Fruit fly (Drosophila melanogaster) whole organism, prepupa: ENCODE results near the gene Cwc25.

Experiments
- Blimp-1 ChIP-seq: fragments of 200-800 bp; sonication (Bioruptor generic); optimal IDR thresholded peaks from 3 replicates; lab custom pipeline; 2017; ENCODE audit warnings: missing biosample characterization, missing genetic modification characterization, mild to moderate bottlenecking, moderate library complexity, missing genetic modification reagents
- CG10669 ChIP-seq: fragments of 200-800 bp; sonication (Bioruptor generic); optimal IDR thresholded peaks from 3 replicates; lab custom pipeline; 2018; ENCODE audit warnings: missing biosample characterization, mild to moderate bottlenecking, missing genetic modification characterization, moderate library complexity
- CG11294 ChIP-seq: fragments of 200-800 bp; sonication (Bioruptor generic); IDR thresholded peaks from 2 replicates; pipeline ENCODE4 v1.3.6; 2022; ENCODE audit warnings: missing biosample characterization, missing genetic modification characterization
- CG11762 ChIP-seq: fragments of 200-800 bp; sonication (Bioruptor generic); optimal IDR thresholded peaks from 3 replicates; lab custom pipeline; 2016; ENCODE audit warnings: missing biosample characterization, missing genetic modification characterization; ENCODE audit not compliant: insufficient read depth
- CG15336 ChIP-seq: fragments of 200-800 bp; sonication (Bioruptor generic); IDR thresholded peaks from 2 replicates; pipeline ENCODE4 v1.3.6; 2022; ENCODE audit warnings: missing biosample characterization, missing genetic modification characterization
- CG1621 ChIP-seq: fragments of 200-800 bp; sonication (Bioruptor generic); optimal IDR thresholded peaks from 3 replicates; lab custom pipeline; 2018; ENCODE audit warnings: missing biosample characterization, mild to moderate bottlenecking, missing genetic modification characterization
- CG16779 ChIP-seq: fragments of 200-800 bp; sonication (Bioruptor generic); optimal IDR thresholded peaks from 3 replicates; lab custom pipeline; 2017; ENCODE audit warnings: missing biosample characterization, mild to moderate bottlenecking, missing genetic modification characterization
- CG3032 ChIP-seq: fragments of 200-800 bp; optimal IDR thresholded peaks from 2 replicates; lab custom pipeline; 2019; ENCODE audit warnings: missing biosample characterization, mild to moderate bottlenecking, missing genetic modification characterization, moderate library complexity
- CG32006 ChIP-seq: fragments of 200-800 bp; sonication (Bioruptor generic); optimal IDR thresholded peaks from 3 replicates; lab custom pipeline; 2017; ENCODE audit warnings: missing biosample characterization, mild to moderate bottlenecking, missing genetic modification characterization
- CG34406 ChIP-seq: fragments of 200-800 bp; sonication (Bioruptor generic); optimal IDR thresholded peaks from 3 replicates; lab custom pipeline; 2016; ENCODE audit warnings: missing biosample characterization, missing genetic modification characterization
- CG4318 ChIP-seq: fragments of 200-800 bp; sonication (Bioruptor generic); optimal IDR thresholded peaks from 3 replicates; lab custom pipeline; 2017; ENCODE audit warnings: missing biosample characterization, mild to moderate bottlenecking, missing genetic modification characterization
- CG6163 ChIP-seq: fragments of 200-800 bp; sonication (Bioruptor generic); IDR thresholded peaks from 3 replicates; pipeline ENCODE4 v1.3.6; 2022; ENCODE audit warnings: missing biosample characterization, missing genetic modification characterization
- CG6276 ChIP-seq: fragments of 200-800 bp; sonication (Bioruptor generic); optimal IDR thresholded peaks from 2 replicates; lab custom pipeline; 2017; ENCODE audit warnings: missing biosample characterization, mild to moderate bottlenecking, missing genetic modification characterization
- CG6792 ChIP-seq: fragments of 200-800 bp; sonication (Bioruptor generic); optimal IDR thresholded peaks from 3 replicates; lab custom pipeline; 2016; ENCODE audit warnings: missing biosample characterization, missing genetic modification characterization
- CG6854 ChIP-seq: fragments of 200-800 bp; sonication (Bioruptor generic); optimal IDR thresholded peaks from 2 replicates; lab custom pipeline; 2017; ENCODE audit warnings: missing biosample characterization, mild to moderate bottlenecking, missing genetic modification characterization
- CG8119 ChIP-seq: fragments of 200-800 bp; sonication (Bioruptor generic); IDR thresholded peaks from 3 replicates; pipeline ENCODE4 v1.3.6; 2022; ENCODE audit warnings: missing biosample characterization, missing genetic modification characterization
- CG8319 ChIP-seq: fragments of 200-800 bp; sonication (Bioruptor generic); optimal IDR thresholded peaks from 3 replicates; lab custom pipeline; 2016; ENCODE audit warnings: missing biosample characterization, missing genetic modification characterization
- CG8632 ChIP-seq: fragments of 200-800 bp; sonication (Bioruptor generic); optimal IDR thresholded peaks from 3 replicates; lab custom pipeline; 2016; ENCODE audit warnings: missing biosample characterization, missing genetic modification characterization
- CG9139 ChIP-seq: fragments of 200-800 bp; sonication (Bioruptor generic); optimal IDR thresholded peaks from 3 replicates; lab custom pipeline; 2017; ENCODE audit warnings: missing biosample characterization, mild to moderate bottlenecking, missing genetic modification characterization
- Eip75B ChIP-seq: fragments of 200-800 bp; sonication (Bioruptor generic); optimal IDR thresholded peaks from 3 replicates; lab custom pipeline; 2016; ENCODE audit warnings: missing biosample characterization, missing genetic modification characterization
- Eip78C ChIP-seq: fragments of 200-800 bp; sonication (Bioruptor generic); peaks from one replicate; lab custom pipeline; 2016; ENCODE audit warnings: missing biosample characterization, missing genetic modification characterization
- Ets21C ChIP-seq: fragments of 200-800 bp; sonication (Bioruptor generic); optimal IDR thresholded peaks from 3 replicates; lab custom pipeline; 2016; ENCODE audit warnings: missing biosample characterization, missing genetic modification characterization
- Ets96B ChIP-seq: fragments of 200-800 bp; optimal IDR thresholded peaks from 2 replicates; lab custom pipeline; 2019; ENCODE audit warnings: missing biosample characterization, mild to moderate bottlenecking, missing genetic modification characterization, moderate library complexity
- Gug ChIP-seq: fragments of 200-800 bp; sonication (Bioruptor generic); IDR thresholded peaks from 2 replicates; pipeline ENCODE4 v1.3.6; 2022; ENCODE audit warnings: missing biosample characterization, missing genetic modification characterization
- Hr38 ChIP-seq: sonication (Bioruptor generic); optimal IDR thresholded peaks from 2 replicates; lab custom pipeline; 2016; ENCODE audit warnings: missing biosample characterization, missing genetic modification characterization
- Hr39 ChIP-seq: fragments of 200-800 bp; sonication (Bioruptor generic); optimal IDR thresholded peaks from 2 replicates; lab custom pipeline; 2016; ENCODE audit warnings: missing biosample characterization, missing genetic modification characterization
- Hr4 ChIP-seq: fragments of 200-800 bp; sonication (Bioruptor generic); optimal IDR thresholded peaks from 3 replicates; lab custom pipeline; 2016; ENCODE audit warnings: missing biosample characterization, missing genetic modification characterization
- Lpt ChIP-seq: fragments of 200-800 bp; sonication (Bioruptor generic); optimal IDR thresholded peaks from 3 replicates; lab custom pipeline; 2016; ENCODE audit warnings: missing biosample characterization, missing genetic modification characterization
- Met ChIP-seq: fragments of 200-800 bp; sonication (Bioruptor generic); optimal IDR thresholded peaks from 3 replicates; lab custom pipeline; 2016; ENCODE audit warnings: missing biosample characterization, missing genetic modification characterization
- OdsH ChIP-seq: fragments of 200-800 bp; sonication (Bioruptor generic); optimal IDR thresholded peaks from 3 replicates; lab custom pipeline; 2016; ENCODE audit warnings: missing biosample characterization, missing genetic modification characterization
- Sox14 ChIP-seq: fragments of 200-800 bp; sonication (Bioruptor generic); optimal IDR thresholded peaks from 3 replicates; lab custom pipeline; 2016; ENCODE audit warnings: missing biosample characterization, missing genetic modification characterization
- Sox15 ChIP-seq: fragments of 200-800 bp; sonication (Bioruptor generic); optimal IDR thresholded peaks from 3 replicates; lab custom pipeline; 2016; ENCODE audit warnings: missing biosample characterization, missing genetic modification characterization
- achi ChIP-seq: fragments of 200-800 bp; sonication (Bioruptor generic); optimal IDR thresholded peaks from 3 replicates; lab custom pipeline; 2016; ENCODE audit warnings: missing biosample characterization, missing genetic modification characterization
- acj6 ChIP-seq: fragments of 200-800 bp; sonication (Bioruptor generic); optimal IDR thresholded peaks from 3 replicates; lab custom pipeline; 2016; ENCODE audit warnings: missing biosample characterization, missing genetic modification characterization
- cyc ChIP-seq: fragments of 200-800 bp; sonication (Bioruptor generic); optimal IDR thresholded peaks from 3 replicates; lab custom pipeline; 2016; ENCODE audit warnings: missing biosample characterization, missing genetic modification characterization
- dsx ChIP-seq: fragments of 200-800 bp; optimal IDR thresholded peaks from 3 replicates; lab custom pipeline; 2019; ENCODE audit warnings: missing biosample characterization, mild to moderate bottlenecking, missing genetic modification characterization, moderate library complexity; ENCODE audit not compliant: poor library complexity, severe bottlenecking
- esn ChIP-seq: fragments of 200-800 bp; sonication (Bioruptor generic); optimal IDR thresholded peaks from 2 replicates; lab custom pipeline; 2016; ENCODE audit warnings: missing biosample characterization, mild to moderate bottlenecking, missing genetic modification characterization, moderate library complexity
- fkh ChIP-seq: fragments of 200-800 bp; sonication (Bioruptor generic); optimal IDR thresholded peaks from 3 replicates; lab custom pipeline; 2017; ENCODE audit warnings: missing biosample characterization, mild to moderate bottlenecking, missing genetic modification characterization, moderate library complexity
- salr ChIP-seq, 2 experiments: fragments of 200-800 bp; sonication (Bioruptor generic); optimal IDR thresholded peaks; 3 replicates each; lab custom pipeline; 2016 to 2018; ENCODE audit warnings: missing biosample characterization in 2 of 2, missing genetic modification characterization in 2 of 2, mild to moderate bottlenecking in 1 of 2
- spab ChIP-seq: fragments of 200-800 bp; sonication (Bioruptor generic); optimal IDR thresholded peaks from 2 replicates; lab custom pipeline; 2017; ENCODE audit warnings: missing biosample characterization, mild to moderate bottlenecking, missing genetic modification characterization, missing genetic modification reagents
- svp ChIP-seq: fragments of 200-800 bp; sonication (Bioruptor generic); peaks from one replicate; lab custom pipeline; 2016; ENCODE audit warnings: missing biosample characterization, missing genetic modification characterization
- vri ChIP-seq: fragments of 200-800 bp; sonication (Bioruptor generic); optimal IDR thresholded peaks from 3 replicates; lab custom pipeline; 2016; ENCODE audit warnings: missing biosample characterization, mild to moderate bottlenecking, missing genetic modification characterization

Cwc25 gene

DNA sequence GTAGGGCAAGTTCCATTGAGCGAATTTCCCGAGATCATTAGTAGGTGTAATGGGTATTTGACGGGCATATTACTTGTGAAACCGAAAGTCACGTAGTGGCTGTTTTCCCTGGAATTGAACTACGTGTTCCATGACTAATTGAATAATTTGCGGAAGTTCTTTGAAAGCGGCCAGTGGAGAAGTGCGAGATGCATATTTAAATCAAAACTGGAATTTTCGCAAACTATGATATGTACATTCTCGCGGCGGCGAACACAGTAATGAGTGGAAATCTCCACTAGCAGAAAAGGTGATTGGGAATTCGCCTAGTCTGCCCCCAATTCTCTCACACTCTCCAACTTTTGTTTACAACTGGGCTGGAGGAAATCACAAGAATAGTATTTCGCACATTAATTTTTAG lies 10.0 kb upstream of the Cwc25 start (continued):
- TF ChIP-seq CG6276, result no peak
- no peak for TF ChIP-seq CG34406 (GFP tag; lab: Kevin White, UChicago)
- TF ChIP-seq fkh (GFP tag; lab: Kevin White, UChicago), result no peak
- TF ChIP-seq CG3032 (tag; lab: Kevin White, UChicago), result no peak
- no peak for TF ChIP-seq Blimp-1 (GFP tag; lab: Kevin White, UChicago)
- peak; percentile 32 for TF ChIP-seq CG32006
- no peak for TF ChIP-seq CG15336 (GFP tag; lab: Robert Waterston, UW)
- TF ChIP-seq cyc, result no peak
- no peak for TF ChIP-seq vri (GFP tag; lab: Kevin White, UChicago)
- 0 out of 2 replicates have a peak, but pooled peaks have one; percentile 15 for TF ChIP-seq CG11294 (GFP tag; lab: Robert Waterston, UW)
- TF ChIP-seq spab (GFP tag; lab: Kevin White, UChicago), result peak; percentile 3
- TF ChIP-seq OdsH (GFP tag; lab: Kevin White, UChicago), result no peak
- TF ChIP-seq CG8319 (GFP tag; lab: Kevin White, UChicago), result no peak
- TF ChIP-seq salr (GFP tag; optimal IDR thresholded peaks at IDR 0.05; lab: Kevin White, UChicago), result peak in 1 of 2 experiments; percentile 4
- TF ChIP-seq CG1621 (tag; lab: Kevin White, UChicago), result peak; percentile 11
- no peak for TF ChIP-seq Ets96B (tag; lab: Kevin White, UChicago)
- TF ChIP-seq CG11762 (GFP tag; lab: Kevin White, UChicago), result no peak
- TF ChIP-seq Lpt, result no peak
- TF ChIP-seq CG6163, result no peak
- no peak for TF ChIP-seq CG16779
- TF ChIP-seq svp, result no peak

- TF ChIP-seq Hr39 (GFP tag; lab: Kevin White, UChicago) (no peak), CG6163 (peak; percentile 51; the same call in 2 of the 3 replicates), cyc (no peak)
Measured at dm6 chr2L:2735539-2735938, 9.4 kb upstream of the Cwc25 start.

- TF ChIP-seq Hr38 (GFP tag; lab: Kevin White, UChicago), result no peak
- no peak for TF ChIP-seq OdsH (GFP tag; lab: Kevin White, UChicago)
- no peak for TF ChIP-seq CG4318 (GFP tag; lab: Kevin White, UChicago)
- no peak for TF ChIP-seq Eip78C (GFP tag; lab: Kevin White, UChicago)
- TF ChIP-seq Ets21C (GFP tag; lab: Kevin White, UChicago), result no peak
- TF ChIP-seq, all 60 proteins: peak for 0
Measured at dm6 chr2L:2737561-2737960, 7.3 kb upstream of the Cwc25 start.

- no peak for TF ChIP-seq CG16779
- peak; percentile 22 for TF ChIP-seq esn (GFP tag; lab: Kevin White, UChicago)
- TF ChIP-seq CG6854, result no peak
- TF ChIP-seq CG3032 (tag; lab: Kevin White, UChicago), result peak; percentile 25
- no peak for TF ChIP-seq CG6163
- TF ChIP-seq CG9139 (GFP tag; lab: Kevin White, UChicago), result no peak
- peak; percentile 53 for TF ChIP-seq Sox14 (GFP tag; lab: Kevin White, UChicago)
- TF ChIP-seq CG34406 (GFP tag; lab: Kevin White, UChicago), result no peak
- peak; percentile 25 for TF ChIP-seq svp
- TF ChIP-seq Eip78C (GFP tag; lab: Kevin White, UChicago), result no peak
- TF ChIP-seq Eip75B (GFP tag; lab: Kevin White, UChicago), result no peak
Measured at dm6 chr2L:2739820-2740230, 5.1 kb upstream of the Cwc25 start, which contains the start of gene Hrs. Hrs (plus strand) TSS chr2L:2739986.

DNA sequence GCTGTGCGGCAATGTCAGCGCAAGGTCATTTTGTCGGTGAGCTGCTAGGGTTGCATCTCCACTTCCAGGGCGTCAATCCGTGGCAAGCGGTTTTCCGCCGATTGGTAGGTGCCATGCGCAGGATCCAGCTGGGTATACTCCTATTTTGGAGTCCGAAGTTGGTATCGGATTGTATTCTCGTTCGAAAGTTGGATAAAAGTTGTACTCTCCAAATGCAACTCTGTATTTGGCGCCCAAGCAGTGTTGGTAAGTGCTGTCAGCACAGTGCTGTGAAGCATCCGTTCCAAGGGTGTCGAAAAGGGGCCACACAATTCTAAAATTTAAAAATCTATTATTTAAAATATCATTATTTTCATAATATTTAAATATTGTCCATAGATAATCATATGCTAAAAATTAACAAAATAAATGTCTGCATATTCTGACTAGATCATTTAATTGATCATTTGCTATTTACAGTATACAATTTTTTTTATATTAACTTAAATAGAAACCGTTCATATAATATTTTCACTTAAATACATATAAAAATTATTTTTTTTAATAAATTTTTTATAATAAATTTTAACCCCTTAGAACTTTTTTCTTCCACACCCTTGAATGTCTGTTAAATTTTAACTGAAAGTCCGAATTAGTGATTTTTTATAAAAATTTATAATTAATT lies 3.7 kb downstream of the Cwc25 start:
- TF ChIP-seq CG11762 (GFP tag; lab: Kevin White, UChicago), result peak; percentile 77
- peak; percentile 80 for TF ChIP-seq acj6 (GFP tag; lab: Kevin White, UChicago)
- TF ChIP-seq CG9139 (GFP tag; lab: Kevin White, UChicago), result no peak
- TF ChIP-seq Met (GFP tag; lab: Kevin White, UChicago), result no peak
- peak; percentile 67 for TF ChIP-seq Gug (GFP tag; lab: Robert Waterston, UW)
- TF ChIP-seq CG15336 (GFP tag; lab: Robert Waterston, UW), result peak; percentile 88; the same call in 1 of the 2 replicates
- TF ChIP-seq CG6792, result peak; percentile 82
- no peak for TF ChIP-seq OdsH (GFP tag; lab: Kevin White, UChicago)
- TF ChIP-seq Ets96B (tag; lab: Kevin White, UChicago), result peak; percentile 79
- TF ChIP-seq Sox15, result peak; percentile 79
- TF ChIP-seq Eip78C (GFP tag; lab: Kevin White, UChicago), result peak; percentile 93
- no peak for TF ChIP-seq Eip75B (GFP tag; lab: Kevin White, UChicago)
- peak; percentile 81 for TF ChIP-seq CG6163
- TF ChIP-seq CG8119 (GFP tag; lab: Robert Waterston, UW), result peak; percentile 88
- TF ChIP-seq CG8632, result peak; percentile 89
- TF ChIP-seq Hr4 (GFP tag; lab: Kevin White, UChicago), result no peak
- peak; percentile 86 for TF ChIP-seq achi (GFP tag; lab: Kevin White, UChicago)
- TF ChIP-seq vri (GFP tag; lab: Kevin White, UChicago), result no peak
- TF ChIP-seq dsx (GFP tag; lab: Kevin White, UChicago), result peak; percentile 78
- peak; percentile 77 for TF ChIP-seq CG10669
